Worm (Caenorhabditis elegans): ENCODE data around the gene gpb-1.
A peak's percentile ranks its signal among the peaks of the same experiment; 100 is the strongest.

gpb-1 gene

DNA sequence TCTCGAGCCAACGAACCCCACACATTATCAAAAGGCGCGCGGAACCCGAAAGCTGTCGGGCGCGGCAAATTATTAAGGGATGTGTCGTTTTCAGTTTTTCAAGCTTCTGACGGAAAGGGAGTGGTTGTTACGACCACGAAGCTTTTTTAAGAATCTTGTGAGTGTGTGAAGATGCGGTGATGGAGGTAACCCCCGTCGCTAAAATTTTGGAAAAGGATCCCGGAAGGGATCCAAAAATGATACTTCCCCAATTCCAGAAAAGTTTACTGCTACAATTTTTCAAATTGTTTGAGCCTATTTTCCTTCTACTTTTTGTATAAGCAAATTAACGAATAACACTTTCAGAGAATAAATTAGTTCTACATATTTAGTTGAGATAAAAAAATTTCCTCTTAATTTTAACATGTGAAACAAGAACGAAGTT, 8.3 kb upstream of the gpb-1 start:
- TF ChIP-seq W03F9.2 (tag; optimal IDR thresholded peaks at IDR 0.05): peak; percentile 87
- no peak for TF ChIP-seq dao-5 (tag; optimal IDR thresholded peaks at IDR 0.05)
- peak; percentile 13 for TF ChIP-seq him-1 (tag; optimal IDR thresholded peaks at IDR 0.05)

DNA sequence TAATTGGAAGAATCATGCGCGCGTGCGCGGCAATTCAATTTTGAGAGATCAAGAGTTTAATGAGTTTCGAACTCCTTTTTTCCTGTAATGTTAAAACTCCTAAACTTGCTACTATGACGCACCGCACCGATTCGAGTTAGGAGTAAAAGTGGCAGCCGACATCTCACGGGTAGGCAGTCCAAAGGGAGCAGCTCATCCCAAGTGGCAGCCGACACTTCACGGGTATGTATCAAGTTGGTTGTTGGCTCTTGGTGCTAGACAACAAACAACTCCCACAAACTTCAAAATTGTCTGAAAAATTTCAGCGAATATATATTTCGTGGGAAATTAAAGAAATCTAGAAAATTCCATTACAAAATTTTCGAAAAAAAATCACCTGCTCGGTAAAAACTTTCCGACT, 4.8 kb upstream of the gpb-1 start:
- TF ChIP-seq him-1 (tag; optimal IDR thresholded peaks at IDR 0.05) (no peak), W03F9.2 (tag; optimal IDR thresholded peaks at IDR 0.05) (no peak), dao-5 (tag; optimal IDR thresholded peaks at IDR 0.05) (no peak)

DNA sequence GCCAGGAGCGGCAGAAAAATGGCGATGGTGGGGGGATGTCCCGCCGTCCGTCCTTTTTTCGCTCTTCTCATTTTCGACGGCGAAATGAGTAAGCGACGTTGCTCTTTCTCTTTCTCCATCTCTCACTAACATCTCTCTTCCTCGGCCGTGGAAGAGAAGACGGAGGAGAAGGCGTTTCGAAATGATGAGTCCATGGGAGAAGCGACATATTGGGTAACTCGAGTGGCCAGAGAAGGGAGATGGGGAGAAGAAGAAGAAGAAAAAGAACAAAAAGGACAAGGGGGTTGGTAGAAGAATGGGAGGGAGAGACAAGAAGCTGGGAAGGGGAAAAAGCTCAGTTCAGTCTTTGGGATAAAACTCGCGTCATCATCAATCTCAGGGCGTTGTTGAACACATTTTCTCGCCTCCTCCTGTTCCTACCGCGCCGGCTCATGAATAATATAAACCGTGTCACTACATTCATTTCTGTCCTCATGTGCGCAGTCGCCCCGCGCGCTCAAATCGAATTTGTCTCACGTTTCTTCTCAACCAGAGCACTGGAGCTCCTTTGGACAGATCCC, 3.3 kb upstream of the gpb-1 start:
- TF ChIP-seq W03F9.2 (tag; optimal IDR thresholded peaks at IDR 0.05) (no peak), him-1 (tag; optimal IDR thresholded peaks at IDR 0.05) (peak; percentile 76), dao-5 (tag; optimal IDR thresholded peaks at IDR 0.05) (no peak)

DNA sequence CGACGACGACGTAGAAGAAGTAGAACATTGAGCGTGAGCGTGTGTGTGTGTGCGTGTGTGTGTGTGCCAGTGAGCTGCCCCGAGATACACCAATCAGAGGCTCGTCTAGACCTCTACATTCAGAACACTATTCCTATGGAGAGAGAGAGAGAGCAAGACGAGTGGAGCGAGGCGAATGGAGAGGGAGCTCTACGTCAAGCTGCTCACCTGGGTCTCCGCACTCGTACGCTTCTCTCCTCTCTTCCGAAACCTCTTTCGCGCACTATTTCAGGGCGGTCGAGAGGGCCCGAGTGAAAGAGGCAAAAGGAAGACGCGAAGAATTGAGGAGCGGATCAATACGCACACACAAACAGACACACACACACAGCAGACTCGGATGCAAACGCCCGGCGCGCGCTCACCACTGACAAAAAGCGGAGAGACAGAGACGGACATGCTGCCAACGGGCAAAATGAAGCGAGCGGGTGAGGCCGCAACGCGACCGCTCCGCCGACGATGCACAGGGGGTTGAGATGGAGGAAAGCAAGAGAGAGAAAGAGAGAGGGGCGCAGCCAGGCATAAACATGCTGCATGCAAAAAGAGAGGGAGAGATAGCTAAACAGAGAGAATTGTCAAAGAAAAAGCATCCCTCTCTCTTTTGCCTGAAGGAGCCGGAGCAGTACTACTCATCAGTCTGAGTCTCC, 1.2 kb upstream of the gpb-1 start:
- TF ChIP-seq W03F9.2 (tag; optimal IDR thresholded peaks at IDR 0.05) (peak; percentile 17), him-1 (tag; optimal IDR thresholded peaks at IDR 0.05) (peak; percentile 93), dao-5 (tag; optimal IDR thresholded peaks at IDR 0.05) (peak; percentile 82)

- no peak for TF ChIP-seq him-1 (tag; optimal IDR thresholded peaks at IDR 0.05)
- no peak for TF ChIP-seq W03F9.2 (tag; optimal IDR thresholded peaks at IDR 0.05)
- TF ChIP-seq dao-5 (tag; optimal IDR thresholded peaks at IDR 0.05): no peak
These were observed 522 bp downstream of the gpb-1 start for ce11 chrII:11747889-11748288.

- peak; percentile 91 for TF ChIP-seq him-1 (tag; optimal IDR thresholded peaks at IDR 0.05)
- no peak for TF ChIP-seq dao-5 (tag; optimal IDR thresholded peaks at IDR 0.05)
These were observed 1.6 kb downstream of the gpb-1 start for ce11 chrII:11746782-11747288.

DNA sequence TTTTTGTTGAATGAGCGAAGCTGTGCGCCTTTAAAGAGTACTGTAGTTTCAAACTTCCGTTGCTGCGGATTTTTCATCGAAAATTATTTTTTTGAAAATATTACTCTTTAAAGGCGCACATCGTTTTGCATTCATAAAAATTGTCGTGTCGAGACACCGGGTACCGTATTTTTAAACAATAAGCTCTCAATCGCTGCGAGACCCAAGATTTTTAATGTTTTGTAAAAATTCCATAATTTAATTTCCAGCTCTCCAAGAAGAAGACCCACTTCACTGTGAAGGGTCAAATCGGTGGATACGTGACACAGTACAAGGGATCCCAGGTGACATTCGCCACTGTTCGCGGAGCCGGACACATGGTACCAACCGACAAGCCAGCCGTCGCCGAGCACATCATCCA, 6.1 kb downstream of the gpb-1 start:
- TF ChIP-seq W03F9.2 (tag; optimal IDR thresholded peaks at IDR 0.05) (no peak), dao-5 (tag; optimal IDR thresholded peaks at IDR 0.05) (no peak), him-1 (tag; optimal IDR thresholded peaks at IDR 0.05) (no peak)

DNA sequence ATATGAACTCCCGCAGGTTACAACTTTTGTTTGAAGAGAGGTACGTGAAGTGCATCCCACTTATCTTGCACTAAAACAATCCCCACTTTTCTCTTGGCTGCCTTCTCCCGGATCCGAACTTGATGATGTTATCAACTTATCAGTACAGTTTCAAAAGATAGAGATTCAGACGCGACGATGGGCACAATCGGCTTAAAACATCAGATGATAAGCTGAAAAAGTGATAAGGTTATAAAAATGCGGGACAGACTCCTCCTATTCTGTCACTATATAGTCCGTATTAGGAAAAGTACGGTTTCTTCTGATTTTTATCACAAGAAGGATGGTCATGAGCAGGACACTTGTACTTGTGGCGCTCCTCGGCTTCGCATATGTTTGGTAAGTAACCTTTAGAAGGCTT, 9.2 kb downstream of the gpb-1 start, which contains the start of gene ctsa-1.2:
TSS of gene ctsa-1.2 (plus strand) at position 160 of the 400 bp plus-strand sequence.
- TF ChIP-seq W03F9.2 (tag; optimal IDR thresholded peaks at IDR 0.05) (no peak), dao-5 (tag; optimal IDR thresholded peaks at IDR 0.05) (no peak), him-1 (tag; optimal IDR thresholded peaks at IDR 0.05) (no peak)

DNA sequence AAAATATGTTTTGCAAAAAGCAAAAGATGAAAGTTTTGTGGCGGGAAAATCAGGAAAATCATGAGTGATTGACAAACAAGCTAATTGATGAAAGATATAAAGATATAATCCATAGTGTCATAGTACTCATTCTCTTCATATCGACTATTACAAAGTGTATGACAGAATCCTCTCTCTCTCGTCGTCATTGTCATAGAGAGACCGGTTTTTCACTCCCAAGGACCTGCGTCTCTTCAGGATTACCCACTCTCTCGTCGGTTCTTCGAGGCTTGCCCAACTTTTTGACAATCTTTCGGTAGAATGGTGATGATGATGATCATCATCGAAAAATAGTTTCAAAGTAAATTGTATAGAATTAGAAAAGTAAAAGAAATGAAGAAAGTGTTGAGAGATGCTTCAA, 11.1 kb downstream of the gpb-1 start:
- TF ChIP-seq W03F9.2 (tag; optimal IDR thresholded peaks at IDR 0.05): no peak
- TF ChIP-seq him-1 (tag; optimal IDR thresholded peaks at IDR 0.05): no peak
- no peak for TF ChIP-seq dao-5 (tag; optimal IDR thresholded peaks at IDR 0.05)

- TF ChIP-seq him-1 (tag; optimal IDR thresholded peaks at IDR 0.05): no peak
- TF ChIP-seq W03F9.2 (tag; optimal IDR thresholded peaks at IDR 0.05): no peak
- TF ChIP-seq dao-5 (tag; optimal IDR thresholded peaks at IDR 0.05): no peak
These were observed 14.6 kb downstream of the gpb-1 start for ce11 chrII:11733850-11734249.

ce11 chrII:11732513-11732912, 15.9 kb downstream of the gpb-1 start, which contains the start of gene F13D12.8:
TSS of gene F13D12.8 (minus strand) at chrII:11732594.
- TF ChIP-seq him-1 (tag; optimal IDR thresholded peaks at IDR 0.05) (no peak), W03F9.2 (tag; optimal IDR thresholded peaks at IDR 0.05) (no peak), dao-5 (tag; optimal IDR thresholded peaks at IDR 0.05) (no peak)

DNA sequence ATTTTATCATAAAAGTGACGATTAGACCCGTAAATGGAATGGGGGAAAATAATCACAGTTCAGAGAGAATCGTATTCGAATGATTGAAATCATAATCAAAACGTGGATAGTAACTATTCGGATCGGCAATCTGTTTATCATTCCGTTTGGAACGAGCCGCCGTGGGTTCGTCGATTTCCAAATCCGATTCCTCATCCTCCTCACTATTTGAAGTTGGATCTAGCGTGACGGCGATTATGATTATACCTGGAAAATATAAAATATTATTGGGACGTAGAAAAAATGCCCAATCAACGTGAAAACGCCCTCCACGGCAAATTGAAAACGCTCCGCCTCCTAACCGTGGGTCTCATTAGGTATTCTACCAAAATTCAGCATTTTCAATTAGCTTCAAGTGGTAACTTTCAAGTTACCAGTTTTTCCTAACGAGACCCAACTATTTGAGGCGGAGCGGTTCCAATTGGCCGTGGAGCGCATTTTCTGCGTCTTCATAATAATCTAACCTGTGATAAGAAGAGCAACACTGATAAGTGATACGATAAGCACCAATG, 17.2 kb downstream of the gpb-1 start:
- no peak for TF ChIP-seq him-1 (tag; optimal IDR thresholded peaks at IDR 0.05)

- TF ChIP-seq him-1 (tag; optimal IDR thresholded peaks at IDR 0.05) (no peak), dao-5 (tag; optimal IDR thresholded peaks at IDR 0.05) (no peak), W03F9.2 (tag; optimal IDR thresholded peaks at IDR 0.05) (no peak)
These were observed 18.5 kb downstream of the gpb-1 start for ce11 chrII:11729757-11730535.
